Worm (Caenorhabditis elegans) whole organism, mixed stage, embryonic: ENCODE measurements around the gene rpn-9.

Experiments
- M03D4.4 ChIP-seq: sonication (generic microtip); optimal IDR thresholded peaks from 2 replicates; lab custom pipeline; 2017; ENCODE audit warnings: mild to moderate bottlenecking, missing genetic modification characterization, missing compliant biosample characterization
- blmp-1 ChIP-seq: fragments of 150-350 bp; optimal IDR thresholded peaks from 2 replicates; lab custom pipeline; 2014; ENCODE audit warnings: missing biosample characterization, missing genetic modification characterization
- ceh-43 ChIP-seq: fragments of 200-800 bp; sonication (Bioruptor generic); optimal IDR thresholded peaks from 2 replicates; lab custom pipeline; 2018; ENCODE audit warnings: mild to moderate bottlenecking, missing genetic modification characterization, moderate library complexity, missing compliant biosample characterization
- ces-1 ChIP-seq: fragments of 150-350 bp; optimal IDR thresholded peaks from 2 replicates; lab custom pipeline; 2014; ENCODE audit warnings: missing biosample characterization, missing genetic modification reagents, missing genetic modification characterization
- cnd-1 ChIP-seq: fragments of 200-800 bp; sonication (Bioruptor generic); optimal IDR thresholded peaks from 2 replicates; lab custom pipeline; 2018; ENCODE audit warnings: mild to moderate bottlenecking, missing genetic modification characterization, missing compliant biosample characterization
- drap-1 ChIP-seq: fragments of 200-800 bp; sonication (Bioruptor generic); optimal IDR thresholded peaks from 3 replicates; lab custom pipeline; 2018; ENCODE audit warnings: mild to moderate bottlenecking, missing genetic modification characterization, missing compliant biosample characterization
- elt-1 ChIP-seq: sonication (generic microtip); optimal IDR thresholded peaks from 2 replicates; lab custom pipeline; 2017; ENCODE audit warnings: missing genetic modification characterization, mild to moderate bottlenecking, missing compliant biosample characterization, antibody characterized with exemption, moderate library complexity, borderline replicate concordance; ENCODE audit not compliant: insufficient read depth
- flh-1 ChIP-seq: fragments of 200-800 bp; sonication (Bioruptor generic); optimal IDR thresholded peaks from 2 replicates; lab custom pipeline; 2018; ENCODE audit warnings: mild to moderate bottlenecking, missing genetic modification characterization, moderate library complexity, missing compliant biosample characterization
- ham-2 ChIP-seq: fragments of 200-800 bp; sonication (Bioruptor generic); optimal IDR thresholded peaks from 2 replicates; lab custom pipeline; 2018; ENCODE audit warnings: mild to moderate bottlenecking, missing genetic modification characterization, missing compliant biosample characterization
- hlh-1 ChIP-seq: fragments of 150-350 bp; optimal IDR thresholded peaks from 2 replicates; lab custom pipeline; 2014; ENCODE audit warnings: missing biosample characterization, missing genetic modification reagents, missing genetic modification characterization
- lin-13 ChIP-seq: fragments of 150-350 bp; optimal IDR thresholded peaks from 2 replicates; lab custom pipeline; 2014; ENCODE audit warnings: missing biosample characterization, missing genetic modification characterization
- lin-32 ChIP-seq: fragments of 200-800 bp; sonication (Bioruptor generic); optimal IDR thresholded peaks from 2 replicates; lab custom pipeline; 2018; ENCODE audit warnings: mild to moderate bottlenecking, missing genetic modification characterization, missing compliant biosample characterization
- lsy-2 ChIP-seq: fragments of 150-350 bp; optimal IDR thresholded peaks from 2 replicates; lab custom pipeline; 2014; ENCODE audit warnings: missing biosample characterization, missing genetic modification characterization
- mab-5 ChIP-seq: fragments of 150-350 bp; optimal IDR thresholded peaks from 2 replicates; lab custom pipeline; 2014; ENCODE audit warnings: missing biosample characterization, missing genetic modification characterization
- mls-2 ChIP-seq: sonication (generic microtip); optimal IDR thresholded peaks from 2 replicates; lab custom pipeline; 2016; ENCODE audit warnings: mild to moderate bottlenecking, missing genetic modification characterization, moderate library complexity, missing compliant biosample characterization
- nhr-237 ChIP-seq: fragments of 150-350 bp; optimal IDR thresholded peaks from 2 replicates; lab custom pipeline; 2014; ENCODE audit warnings: missing biosample characterization, missing genetic modification characterization
- nhr-28 ChIP-seq: fragments of 150-350 bp; optimal IDR thresholded peaks from 2 replicates; lab custom pipeline; 2014; ENCODE audit warnings: missing biosample characterization, missing genetic modification characterization
- snpc-4 ChIP-seq: fragments of 150-350 bp; optimal IDR thresholded peaks from 2 replicates; lab custom pipeline; 2014; ENCODE audit warnings: missing biosample characterization, missing genetic modification characterization
- sptf-1 ChIP-seq: sonication (generic microtip); optimal IDR thresholded peaks from 2 replicates; lab custom pipeline; 2017; ENCODE audit warnings: mild to moderate bottlenecking, missing genetic modification characterization, moderate library complexity, missing compliant biosample characterization
- tbx-8 ChIP-seq: fragments of 200-800 bp; sonication (Bioruptor generic); optimal IDR thresholded peaks from 2 replicates; lab custom pipeline; 2018; ENCODE audit warnings: mild to moderate bottlenecking, missing genetic modification characterization, moderate library complexity, missing compliant biosample characterization
- unc-120 ChIP-seq: sonication (generic microtip); optimal IDR thresholded peaks from 2 replicates; lab custom pipeline; 2017; ENCODE audit warnings: missing genetic modification characterization, missing compliant biosample characterization; ENCODE audit not compliant: poor library complexity, severe bottlenecking
- unc-39 ChIP-seq: fragments of 150-350 bp; optimal IDR thresholded peaks from 2 replicates; lab custom pipeline; 2014; ENCODE audit warnings: missing biosample characterization, missing genetic modification characterization
- unc-62 ChIP-seq: fragments of 150-350 bp; optimal IDR thresholded peaks from 2 replicates; lab custom pipeline; 2014; ENCODE audit warnings: missing biosample characterization, missing genetic modification reagents, missing genetic modification characterization
- zip-8 ChIP-seq: fragments of 150-350 bp; optimal IDR thresholded peaks from 2 replicates; lab custom pipeline; 2014; ENCODE audit warnings: missing biosample characterization, missing genetic modification characterization

Gene rpn-9

DNA sequence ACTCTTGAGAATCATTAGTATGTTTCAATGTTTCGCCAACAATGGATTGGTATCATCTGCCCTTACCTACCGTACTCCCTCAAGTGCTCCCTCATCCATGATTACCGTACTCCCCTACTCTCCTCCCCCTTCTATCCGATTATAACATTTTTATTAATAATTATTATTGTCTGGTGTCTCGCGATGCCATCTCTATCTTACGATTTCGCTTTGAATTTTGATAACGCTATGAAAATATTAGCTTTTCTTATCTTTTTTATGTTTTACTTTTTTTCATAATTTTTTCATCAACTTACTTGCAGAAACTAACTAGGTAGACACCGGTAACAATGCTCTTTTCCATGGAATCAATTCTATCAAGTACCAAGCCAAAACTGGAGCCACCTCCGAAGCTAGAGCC is 42.9 kb upstream of the rpn-9 start, which contains the start of gene unc-130:
unc-130 (plus strand) TSS at position 301 of the 400 bp plus-strand sequence.
- TF ChIP-seq ham-2 (GFP tag; lab: Kevin White, UChicago) (no peak), lsy-2 (tag; lab: Kevin White, UChicago) (peak; percentile 65), ceh-43 (no peak), elt-1 (tag; lab: Kevin White, UChicago) (no peak)

DNA sequence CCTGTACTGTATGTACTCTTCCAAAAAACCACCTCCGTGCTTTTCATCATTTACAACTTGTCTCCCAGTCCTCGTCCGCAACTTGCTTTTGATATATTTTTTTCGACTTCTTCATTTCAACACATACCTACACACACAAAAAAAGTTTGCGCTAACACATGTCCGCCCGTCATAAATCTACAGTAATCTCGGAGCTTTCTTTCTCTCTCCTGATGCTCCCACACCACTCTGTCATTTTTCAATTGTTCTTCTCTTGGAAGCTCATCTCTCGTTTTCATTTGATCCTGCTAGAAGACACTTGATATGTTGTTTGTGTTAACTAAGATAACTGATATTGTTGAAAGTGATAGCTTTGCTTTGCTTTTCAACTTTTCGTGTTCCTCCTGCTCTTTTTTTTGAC is 42.5 kb upstream of the rpn-9 start:
- TF ChIP-seq hlh-1 (tag; lab: Kevin White, UChicago) (peak; percentile 15), M03D4.4 (no peak)

DNA sequence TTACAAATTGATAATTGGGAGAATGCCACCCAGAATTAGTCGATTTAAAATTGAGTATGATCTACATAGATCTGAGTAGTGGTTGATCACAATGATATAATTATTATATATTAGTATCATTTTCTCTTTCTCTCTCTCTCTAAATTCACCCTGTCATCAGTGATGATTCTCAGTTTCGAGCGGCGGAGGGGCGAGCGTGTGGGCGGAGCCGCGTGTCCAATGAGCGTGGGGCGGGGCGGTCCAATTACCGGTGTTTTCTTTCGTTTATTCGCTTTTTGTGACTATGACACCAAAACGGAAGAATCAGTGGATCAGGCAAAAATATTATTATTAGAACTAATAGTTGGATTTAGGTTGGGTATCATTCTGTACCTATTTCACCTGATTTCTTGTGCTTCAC is 41.3 kb upstream of the rpn-9 start:
- TF ChIP-seq unc-120 (tag; lab: Kevin White, UChicago) (no peak), lsy-2 (tag; lab: Kevin White, UChicago) (peak; percentile 40), elt-1 (tag; lab: Kevin White, UChicago) (no peak)

DNA sequence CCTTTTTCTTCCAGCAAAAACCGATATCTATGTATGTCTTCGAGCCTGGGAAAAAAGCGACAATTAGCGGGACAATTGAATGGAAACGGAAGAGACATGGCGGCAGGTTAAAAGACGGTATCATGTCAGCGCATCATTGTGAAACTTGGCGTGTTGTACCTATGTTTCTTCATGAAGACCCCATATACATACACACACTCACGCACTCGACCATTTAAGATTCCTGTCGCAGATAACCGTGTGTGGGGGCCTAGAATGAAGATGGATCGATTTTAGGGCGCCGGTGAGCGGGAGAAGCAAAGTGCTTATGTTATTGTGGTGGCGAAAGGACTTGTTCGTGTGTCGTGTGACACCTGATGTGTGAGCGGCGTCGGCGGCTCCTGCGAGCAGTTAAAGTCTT is 38.2 kb upstream of the rpn-9 start:
- TF ChIP-seq flh-1 (GFP tag; lab: Kevin White, UChicago) (no peak), elt-1 (tag; lab: Kevin White, UChicago) (peak; percentile 67), ham-2 (GFP tag; lab: Kevin White, UChicago) (peak; percentile 0)
- TF ChIP-seq, all 35 proteins: peak for 2

DNA sequence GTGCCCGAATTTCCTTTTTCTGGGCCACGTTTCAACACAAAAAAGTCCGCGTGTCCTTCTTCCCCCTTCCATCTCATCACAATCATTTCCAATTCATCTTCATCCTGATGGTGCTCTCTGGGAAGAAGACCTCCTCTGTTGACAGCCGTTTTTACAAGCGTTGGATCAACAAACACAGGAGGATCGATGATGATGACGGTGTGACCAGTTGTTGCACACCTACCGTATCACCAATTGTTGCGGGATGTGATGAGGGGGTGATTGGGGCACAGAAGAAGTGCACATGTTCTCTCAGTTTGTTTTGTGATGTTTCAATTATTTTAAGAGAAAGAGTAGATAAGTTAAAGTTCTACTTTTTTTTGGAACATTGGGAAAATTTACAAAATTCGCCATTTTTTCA is 36.8 kb upstream of the rpn-9 start:
- TF ChIP-seq unc-39 (no peak), hlh-1 (tag; lab: Kevin White, UChicago) (peak; percentile 81)
- TF ChIP-seq, all 35 proteins: peak for 1

DNA sequence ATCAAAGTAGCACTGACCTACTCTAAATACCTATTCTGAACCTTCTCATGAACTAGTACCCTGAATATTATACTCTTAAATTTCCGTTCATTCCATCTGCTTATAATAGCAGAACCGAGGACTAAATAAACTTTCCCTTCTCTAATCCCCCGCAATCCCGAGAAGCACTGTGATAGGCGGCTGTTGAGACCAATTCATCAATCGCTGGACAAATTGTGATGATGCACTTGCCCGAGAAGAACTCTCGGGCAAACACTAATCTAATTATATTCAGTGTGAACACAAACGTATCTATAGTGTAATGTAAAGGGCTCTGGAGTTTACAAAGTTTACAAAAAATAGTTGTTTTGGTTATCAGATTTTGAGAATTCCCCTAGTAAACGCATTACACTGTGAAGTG is 36.2 kb upstream of the rpn-9 start:
- TF ChIP-seq sptf-1 (tag; lab: Kevin White, UChicago), result no peak
- no peak for TF ChIP-seq lin-13
- TF ChIP-seq cnd-1 (tag; lab: Kevin White, UChicago), result no peak
- TF ChIP-seq hlh-1 (tag; lab: Kevin White, UChicago), result peak; percentile 79
- no peak for TF ChIP-seq mls-2 (tag; lab: Kevin White, UChicago)
- no peak for TF ChIP-seq drap-1 (GFP tag; lab: Kevin White, UChicago)
- TF ChIP-seq unc-120 (tag; lab: Kevin White, UChicago), result peak; percentile 24
- no peak for TF ChIP-seq nhr-28 (tag; lab: Kevin White, UChicago)
- no peak for TF ChIP-seq zip-8 (tag; lab: Kevin White, UChicago)
- TF ChIP-seq nhr-237 (tag; lab: Kevin White, UChicago), result no peak
- no peak for TF ChIP-seq tbx-8 (GFP tag; lab: Kevin White, UChicago)
- peak; percentile 63 for TF ChIP-seq unc-62
- no peak for TF ChIP-seq lin-32 (GFP tag; lab: Kevin White, UChicago)
- TF ChIP-seq flh-1 (GFP tag; lab: Kevin White, UChicago), result no peak
- no peak for TF ChIP-seq snpc-4 (tag; lab: Kevin White, UChicago)
- no peak for TF ChIP-seq unc-39
- TF ChIP-seq blmp-1 (tag; lab: Kevin White, UChicago), result no peak
- TF ChIP-seq mab-5 (tag; lab: Kevin White, UChicago), result no peak
- no peak for TF ChIP-seq lsy-2 (tag; lab: Kevin White, UChicago)

DNA sequence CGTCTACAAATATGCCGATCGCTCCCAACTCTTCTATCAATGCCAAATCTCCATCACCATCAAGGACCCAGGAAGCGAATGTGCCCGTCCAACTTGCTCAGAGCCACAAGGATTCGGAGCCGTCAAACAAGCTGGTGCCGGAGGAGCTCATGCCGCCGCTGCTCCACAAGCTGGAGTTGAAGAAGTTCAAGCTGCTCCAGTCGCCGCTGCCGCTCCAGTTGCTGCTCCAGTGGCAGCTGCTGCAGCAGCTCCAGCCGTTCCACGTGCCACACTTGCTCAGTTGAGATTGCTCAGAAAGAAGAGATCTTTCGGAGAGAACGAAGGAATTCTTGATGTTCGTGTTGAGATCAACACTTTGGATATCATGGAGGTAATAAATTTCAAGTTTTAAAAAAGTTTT is 32.1 kb upstream of the rpn-9 start:
- TF ChIP-seq sptf-1 (tag; lab: Kevin White, UChicago) (no peak), unc-62 (no peak)

DNA sequence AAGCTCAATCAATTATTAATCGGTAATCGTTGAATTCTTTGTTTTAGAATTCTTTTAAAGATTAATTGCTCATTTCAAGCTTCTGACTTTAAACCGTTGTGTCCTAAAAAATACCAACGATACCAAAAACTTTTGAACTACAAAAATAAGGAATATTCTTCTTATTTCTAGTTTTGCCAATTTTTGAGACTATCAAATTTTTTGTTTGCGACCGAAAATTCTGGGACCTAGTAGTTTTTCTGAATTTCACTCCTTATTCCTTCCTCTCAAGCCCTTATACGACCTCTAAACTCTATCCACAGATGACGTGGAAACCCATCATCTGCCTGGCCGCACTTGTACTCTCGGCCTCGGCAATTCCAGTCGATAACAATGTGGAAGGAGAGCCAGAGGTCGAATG is 30.1 kb upstream of the rpn-9 start, which contains the start of gene cut-1:
cut-1 (plus strand) TSS at position 301 of the 400 bp plus-strand sequence.
- no peak for TF ChIP-seq ces-1 (GFP tag; lab: Kevin White, UChicago)
- TF ChIP-seq, all 35 proteins: peak for 0
